Worm (Caenorhabditis elegans) whole organism, mixed stage, embryonic: ENCODE results near the gene K10D2.5.

Experiments
- M03D4.4 ChIP-seq: sonication (generic microtip); optimal IDR thresholded peaks from 2 replicates; lab custom pipeline; 2017; ENCODE audit warnings: mild to moderate bottlenecking, missing genetic modification characterization, missing compliant biosample characterization
- bed-3 ChIP-seq: fragments of 200-800 bp; sonication (Bioruptor generic); optimal IDR thresholded peaks from 3 replicates; lab custom pipeline; 2018; ENCODE audit warnings: mild to moderate bottlenecking, missing genetic modification characterization, moderate library complexity, missing compliant biosample characterization
- blmp-1 ChIP-seq: fragments of 150-350 bp; optimal IDR thresholded peaks from 2 replicates; lab custom pipeline; 2014; ENCODE audit warnings: missing biosample characterization, missing genetic modification characterization
- ceh-39 ChIP-seq: fragments of 150-350 bp; optimal IDR thresholded peaks from 2 replicates; lab custom pipeline; 2014; ENCODE audit warnings: missing biosample characterization, missing genetic modification characterization
- ceh-43 ChIP-seq: fragments of 200-800 bp; sonication (Bioruptor generic); optimal IDR thresholded peaks from 2 replicates; lab custom pipeline; 2018; ENCODE audit warnings: mild to moderate bottlenecking, missing genetic modification characterization, moderate library complexity, missing compliant biosample characterization
- ceh-83 ChIP-seq: fragments of 200-800 bp; sonication (Bioruptor generic); optimal IDR thresholded peaks from 2 replicates; lab custom pipeline; 2018; ENCODE audit warnings: mild to moderate bottlenecking, missing genetic modification characterization, missing compliant biosample characterization
- ces-1 ChIP-seq: fragments of 150-350 bp; optimal IDR thresholded peaks from 2 replicates; lab custom pipeline; 2014; ENCODE audit warnings: missing biosample characterization, missing genetic modification reagents, missing genetic modification characterization
- drap-1 ChIP-seq: fragments of 200-800 bp; sonication (Bioruptor generic); optimal IDR thresholded peaks from 3 replicates; lab custom pipeline; 2018; ENCODE audit warnings: mild to moderate bottlenecking, missing genetic modification characterization, missing compliant biosample characterization
- elt-1 ChIP-seq: sonication (generic microtip); optimal IDR thresholded peaks from 2 replicates; lab custom pipeline; 2017; ENCODE audit warnings: missing genetic modification characterization, mild to moderate bottlenecking, missing compliant biosample characterization, antibody characterized with exemption, moderate library complexity, borderline replicate concordance; ENCODE audit not compliant: insufficient read depth
- elt-3 ChIP-seq: fragments of 150-350 bp; optimal IDR thresholded peaks from 2 replicates; lab custom pipeline; 2014; ENCODE audit warnings: missing biosample characterization, missing genetic modification characterization
- flh-1 ChIP-seq: fragments of 200-800 bp; sonication (Bioruptor generic); optimal IDR thresholded peaks from 2 replicates; lab custom pipeline; 2018; ENCODE audit warnings: mild to moderate bottlenecking, missing genetic modification characterization, moderate library complexity, missing compliant biosample characterization
- ham-2 ChIP-seq: fragments of 200-800 bp; sonication (Bioruptor generic); optimal IDR thresholded peaks from 2 replicates; lab custom pipeline; 2018; ENCODE audit warnings: mild to moderate bottlenecking, missing genetic modification characterization, missing compliant biosample characterization
- hlh-1 ChIP-seq: fragments of 150-350 bp; optimal IDR thresholded peaks from 2 replicates; lab custom pipeline; 2014; ENCODE audit warnings: missing biosample characterization, missing genetic modification reagents, missing genetic modification characterization
- lin-13 ChIP-seq: fragments of 150-350 bp; optimal IDR thresholded peaks from 2 replicates; lab custom pipeline; 2014; ENCODE audit warnings: missing biosample characterization, missing genetic modification characterization
- lin-32 ChIP-seq: fragments of 200-800 bp; sonication (Bioruptor generic); optimal IDR thresholded peaks from 2 replicates; lab custom pipeline; 2018; ENCODE audit warnings: mild to moderate bottlenecking, missing genetic modification characterization, missing compliant biosample characterization
- mab-5 ChIP-seq: fragments of 150-350 bp; optimal IDR thresholded peaks from 2 replicates; lab custom pipeline; 2014; ENCODE audit warnings: missing biosample characterization, missing genetic modification characterization
- mls-2 ChIP-seq: sonication (generic microtip); optimal IDR thresholded peaks from 2 replicates; lab custom pipeline; 2016; ENCODE audit warnings: mild to moderate bottlenecking, missing genetic modification characterization, moderate library complexity, missing compliant biosample characterization
- nhr-12 ChIP-seq: fragments of 150-350 bp; optimal IDR thresholded peaks from 2 replicates; lab custom pipeline; 2014; ENCODE audit warnings: missing biosample characterization, missing genetic modification characterization
- nhr-2 ChIP-seq: fragments of 150-350 bp; optimal IDR thresholded peaks from 2 replicates; lab custom pipeline; 2014; ENCODE audit warnings: missing biosample characterization, missing genetic modification characterization
- nhr-28 ChIP-seq: fragments of 150-350 bp; optimal IDR thresholded peaks from 2 replicates; lab custom pipeline; 2014; ENCODE audit warnings: missing biosample characterization, missing genetic modification characterization
- nhr-76 ChIP-seq: sonication (generic microtip); optimal IDR thresholded peaks from 2 replicates; lab custom pipeline; 2017; ENCODE audit warnings: missing biosample characterization, missing genetic modification characterization
- pha-4 ChIP-seq: fragments of 150-350 bp; optimal IDR thresholded peaks from 2 replicates; lab custom pipeline; 2018; ENCODE audit warnings: missing biosample characterization, missing genetic modification reagents, missing genetic modification characterization
- sem-2 ChIP-seq: fragments of 200-800 bp; sonication (Bioruptor generic); optimal IDR thresholded peaks from 2 replicates; lab custom pipeline; 2018; ENCODE audit warnings: mild to moderate bottlenecking, missing genetic modification characterization, missing compliant biosample characterization
- snpc-4 ChIP-seq: fragments of 150-350 bp; optimal IDR thresholded peaks from 2 replicates; lab custom pipeline; 2014; ENCODE audit warnings: missing biosample characterization, missing genetic modification characterization
- sptf-1 ChIP-seq: sonication (generic microtip); optimal IDR thresholded peaks from 2 replicates; lab custom pipeline; 2017; ENCODE audit warnings: mild to moderate bottlenecking, missing genetic modification characterization, moderate library complexity, missing compliant biosample characterization
- tbx-8 ChIP-seq: fragments of 200-800 bp; sonication (Bioruptor generic); optimal IDR thresholded peaks from 2 replicates; lab custom pipeline; 2018; ENCODE audit warnings: mild to moderate bottlenecking, missing genetic modification characterization, moderate library complexity, missing compliant biosample characterization
- unc-120 ChIP-seq: sonication (generic microtip); optimal IDR thresholded peaks from 2 replicates; lab custom pipeline; 2017; ENCODE audit warnings: missing genetic modification characterization, missing compliant biosample characterization; ENCODE audit not compliant: poor library complexity, severe bottlenecking
- unc-62 ChIP-seq: fragments of 150-350 bp; optimal IDR thresholded peaks from 2 replicates; lab custom pipeline; 2014; ENCODE audit warnings: missing biosample characterization, missing genetic modification reagents, missing genetic modification characterization
- zip-8 ChIP-seq: fragments of 150-350 bp; optimal IDR thresholded peaks from 2 replicates; lab custom pipeline; 2014; ENCODE audit warnings: missing biosample characterization, missing genetic modification characterization
- ztf-11 ChIP-seq: fragments of 150-350 bp; optimal IDR thresholded peaks from 2 replicates; lab custom pipeline; 2014; ENCODE audit warnings: missing biosample characterization, missing genetic modification characterization

Gene K10D2.5

ce11 chrIII:5173622-5174021 lies 1.1 kb downstream of the K10D2.5 start, which contains the start of gene cid-1:
Gene cid-1, plus strand, starts transcription at chrIII:5173922.
- TF ChIP-seq ceh-83 (GFP tag; lab: Kevin White, UChicago) (no peak), nhr-12 (tag; lab: Kevin White, UChicago) (no peak), ceh-39 (tag; lab: Kevin White, UChicago) (no peak), lin-13 (tag; lab: Kevin White, UChicago) (no peak), unc-120 (tag; lab: Kevin White, UChicago) (no peak), nhr-2 (tag; lab: Kevin White, UChicago) (no peak), blmp-1 (no peak), zip-8 (tag; lab: Kevin White, UChicago) (no peak), M03D4.4 (tag; lab: Kevin White, UChicago) (no peak), mls-2 (tag; lab: Kevin White, UChicago) (no peak)

ce11 chrIII:5179166-5179565 lies 6.6 kb downstream of the K10D2.5 start:
- no peak for TF ChIP-seq blmp-1
- no peak for TF ChIP-seq snpc-4
- TF ChIP-seq ztf-11: no peak
- no peak for TF ChIP-seq sem-2 (GFP tag; lab: Kevin White, UChicago)
- TF ChIP-seq zip-8 (tag; lab: Kevin White, UChicago): no peak
- TF ChIP-seq bed-3 (GFP tag; lab: Kevin White, UChicago): no peak
- no peak for TF ChIP-seq ham-2 (GFP tag; lab: Kevin White, UChicago)
- TF ChIP-seq nhr-2 (tag; lab: Kevin White, UChicago): no peak
- no peak for TF ChIP-seq flh-1 (GFP tag; lab: Kevin White, UChicago)
- TF ChIP-seq ceh-43 (GFP tag; lab: Kevin White, UChicago): no peak
- no peak for TF ChIP-seq nhr-12 (tag; lab: Kevin White, UChicago)
- no peak for TF ChIP-seq pha-4
- no peak for TF ChIP-seq nhr-76 (tag; lab: Kevin White, UChicago)
- TF ChIP-seq mls-2 (tag; lab: Kevin White, UChicago): no peak
- no peak for TF ChIP-seq nhr-28 (tag; lab: Kevin White, UChicago)
- no peak for TF ChIP-seq ces-1 (GFP tag; lab: Kevin White, UChicago)
- no peak for TF ChIP-seq drap-1
- TF ChIP-seq elt-3 (tag; lab: Kevin White, UChicago): no peak
- no peak for TF ChIP-seq lin-32 (GFP tag; lab: Kevin White, UChicago)

DNA sequence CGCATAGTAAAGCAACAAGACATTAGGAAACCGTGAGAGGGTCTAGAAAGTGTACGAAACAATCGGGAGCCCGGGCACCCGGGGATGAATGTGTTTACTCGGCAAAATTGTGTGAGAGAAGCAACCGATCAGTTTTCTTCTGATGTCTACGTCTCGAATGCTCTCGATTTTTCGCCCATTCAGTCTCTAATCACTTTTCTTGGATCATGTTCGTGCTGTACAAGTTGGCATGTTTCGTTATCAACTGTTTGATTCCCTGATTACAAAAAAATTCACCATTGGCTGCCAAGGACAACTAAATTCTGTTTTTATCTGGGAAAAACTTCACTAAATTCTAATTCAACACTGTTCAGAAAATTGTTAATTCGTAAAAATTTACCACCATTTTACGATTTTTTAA lies 8.1 kb downstream of the K10D2.5 start:
- TF ChIP-seq unc-120 (tag; lab: Kevin White, UChicago) (peak; percentile 31), sptf-1 (tag; lab: Kevin White, UChicago) (no peak), pha-4 (no peak), sem-2 (GFP tag; lab: Kevin White, UChicago) (no peak)

DNA sequence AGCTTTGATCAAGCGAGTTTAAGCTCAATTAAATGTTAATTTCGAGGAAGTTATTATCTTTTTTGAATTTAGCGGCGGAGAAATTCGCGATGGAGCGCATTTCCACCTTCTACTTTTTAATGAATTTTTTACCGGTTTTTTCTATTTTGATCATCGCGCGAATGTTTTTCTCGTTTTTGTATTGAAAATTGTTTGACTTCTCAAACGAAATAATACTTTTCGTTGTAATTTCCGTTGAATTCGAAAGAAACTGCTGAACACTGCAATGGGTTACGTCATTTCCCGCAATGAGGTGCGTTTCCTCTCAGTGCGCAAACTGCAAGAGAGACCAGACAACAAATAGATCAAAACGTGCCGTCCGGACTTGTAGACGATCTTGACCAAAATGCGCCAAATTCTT lies 8.7 kb downstream of the K10D2.5 start:
- TF ChIP-seq nhr-76 (tag; lab: Kevin White, UChicago) (no peak), nhr-12 (tag; lab: Kevin White, UChicago) (no peak), zip-8 (tag; lab: Kevin White, UChicago) (peak; percentile 42)

- no peak for TF ChIP-seq lin-32 (GFP tag; lab: Kevin White, UChicago)
- no peak for TF ChIP-seq ceh-39 (tag; lab: Kevin White, UChicago)
- no peak for TF ChIP-seq elt-3 (tag; lab: Kevin White, UChicago)
- TF ChIP-seq elt-1: no peak
- no peak for TF ChIP-seq bed-3 (GFP tag; lab: Kevin White, UChicago)
- TF ChIP-seq ceh-43 (GFP tag; lab: Kevin White, UChicago): no peak
- no peak for TF ChIP-seq tbx-8
- no peak for TF ChIP-seq unc-62 (GFP tag; lab: Kevin White, UChicago)
- no peak for TF ChIP-seq nhr-12 (tag; lab: Kevin White, UChicago)
- no peak for TF ChIP-seq drap-1
- TF ChIP-seq pha-4: no peak
- no peak for TF ChIP-seq ceh-83 (GFP tag; lab: Kevin White, UChicago)
- no peak for TF ChIP-seq M03D4.4 (tag; lab: Kevin White, UChicago)
- no peak for TF ChIP-seq hlh-1 (tag; lab: Kevin White, UChicago)
- no peak for TF ChIP-seq sem-2 (GFP tag; lab: Kevin White, UChicago)
- no peak for TF ChIP-seq nhr-28 (tag; lab: Kevin White, UChicago)
- TF ChIP-seq mab-5 (tag; lab: Kevin White, UChicago): no peak
Observed at ce11 chrIII:5181641-5182040, 9.1 kb downstream of the K10D2.5 start.
